Fruit fly (Drosophila melanogaster) whole organism, embryonic: ENCODE data around the gene Nab2.

ENCODE experiments used
- Atf3 ChIP-seq: fragments of 200-800 bp; sonication (Bioruptor generic); optimal IDR thresholded peaks from 3 replicates; lab custom pipeline; 2016; ENCODE audit warnings: missing biosample characterization, missing genetic modification characterization
- BtbVII ChIP-seq: fragments of 200-800 bp; sonication (Bioruptor generic); optimal IDR thresholded peaks from 3 replicates; lab custom pipeline; 2017; ENCODE audit warnings: missing biosample characterization, mild to moderate bottlenecking, missing genetic modification characterization
- Bteb2 ChIP-seq: fragments of 200-800 bp; sonication (Bioruptor generic); optimal IDR thresholded peaks from 2 replicates; lab custom pipeline; 2016; ENCODE audit warnings: missing biosample characterization, missing genetic modification characterization
- CG10209 ChIP-seq: fragments of 200-800 bp; sonication (Bioruptor generic); optimal IDR thresholded peaks from 3 replicates; lab custom pipeline; 2017; ENCODE audit warnings: missing biosample characterization, mild to moderate bottlenecking, missing genetic modification characterization, missing genetic modification reagents
- CG10959 ChIP-seq: fragments of 200-800 bp; sonication (Bioruptor generic); IDR thresholded peaks from 2 replicates; pipeline ENCODE4 v1.3.6; 2022; ENCODE audit warnings: missing biosample characterization, missing genetic modification characterization
- CG10979 ChIP-seq: fragments of 200-800 bp; sonication (Bioruptor generic); optimal IDR thresholded peaks from 2 replicates; lab custom pipeline; 2018; ENCODE audit warnings: missing biosample characterization, mild to moderate bottlenecking, missing genetic modification characterization, moderate library complexity
- CG11093 ChIP-seq: fragments of 200-800 bp; sonication (Bioruptor generic); IDR thresholded peaks from 3 replicates; pipeline ENCODE4 v1.3.6; 2022; ENCODE audit warnings: missing biosample characterization, missing genetic modification characterization
- CG11398 ChIP-seq: fragments of 200-800 bp; sonication (Bioruptor generic); optimal IDR thresholded peaks from 2 replicates; lab custom pipeline; 2016; ENCODE audit warnings: missing biosample characterization, missing genetic modification characterization
- CG11723 ChIP-seq: fragments of 200-800 bp; sonication (Bioruptor generic); optimal IDR thresholded peaks from 2 replicates; lab custom pipeline; 2017; ENCODE audit warnings: missing biosample characterization, mild to moderate bottlenecking, missing genetic modification characterization
- CG15269 ChIP-seq: fragments of 200-800 bp; sonication (Bioruptor generic); optimal IDR thresholded peaks from 2 replicates; lab custom pipeline; 2018; ENCODE audit warnings: missing biosample characterization, mild to moderate bottlenecking, missing genetic modification characterization, moderate library complexity
- CG16863 ChIP-seq: fragments of 200-800 bp; sonication (Bioruptor generic); optimal IDR thresholded peaks from 3 replicates; lab custom pipeline; 2016; ENCODE audit warnings: missing biosample characterization, missing genetic modification characterization
- CG18011 ChIP-seq: fragments of 200-800 bp; sonication (Bioruptor generic); optimal IDR thresholded peaks from 2 replicates; lab custom pipeline; 2017; ENCODE audit warnings: missing biosample characterization, missing genetic modification characterization, mild to moderate bottlenecking, moderate library complexity, missing genotype
- CG18764 ChIP-seq: fragments of 200-800 bp; sonication (Bioruptor generic); optimal IDR thresholded peaks from 3 replicates; lab custom pipeline; 2016; ENCODE audit warnings: missing biosample characterization, missing genetic modification characterization
- CG4282 ChIP-seq: fragments of 200-800 bp; sonication (Bioruptor generic); optimal IDR thresholded peaks from 2 replicates; lab custom pipeline; 2016; ENCODE audit warnings: missing biosample characterization, missing genetic modification characterization
- CG4404 ChIP-seq: fragments of 200-800 bp; sonication (Bioruptor generic); IDR thresholded peaks from 2 replicates; pipeline ENCODE4 v1.3.6; 2022; ENCODE audit warnings: missing biosample characterization, missing genetic modification characterization
- CG5180 ChIP-seq: fragments of 200-800 bp; sonication (Bioruptor generic); optimal IDR thresholded peaks from 3 replicates; lab custom pipeline; 2017; ENCODE audit warnings: missing biosample characterization, missing genetic modification characterization, mild to moderate bottlenecking, moderate library complexity, missing genetic modification reagents
- CG6813 ChIP-seq: fragments of 200-800 bp; sonication (Bioruptor generic); optimal IDR thresholded peaks from 2 replicates; lab custom pipeline; 2017; ENCODE audit warnings: missing biosample characterization, missing genetic modification characterization, mild to moderate bottlenecking, moderate library complexity, missing genetic modification reagents
- CG8290 ChIP-seq, 3 experiments: fragments of 200-800 bp; sonication (Bioruptor generic); optimal IDR thresholded peaks; 2 replicates each; lab custom pipeline; 2016 to 2019; ENCODE audit warnings: missing biosample characterization in 3 of 3, missing genetic modification characterization in 3 of 3, mild to moderate bottlenecking in 2 of 3, moderate library complexity in 1 of 3
- CG8388 ChIP-seq: fragments of 200-800 bp; sonication (Bioruptor generic); optimal IDR thresholded peaks from 2 replicates; lab custom pipeline; 2019; ENCODE audit warnings: missing biosample characterization, mild to moderate bottlenecking, missing genetic modification characterization, moderate library complexity
- Dbx ChIP-seq: fragments of 200-800 bp; sonication (Bioruptor generic); IDR thresholded peaks from 3 replicates; pipeline ENCODE4 v1.3.6; 2022; ENCODE audit warnings: missing biosample characterization, missing genetic modification characterization
- Doc2 ChIP-seq: fragments of 200-800 bp; sonication (Bioruptor generic); IDR thresholded peaks from 2 replicates; pipeline ENCODE4 v1.3.6; 2022; ENCODE audit warnings: missing biosample characterization, missing genetic modification characterization
- E2f1 ChIP-seq: fragments of 200-800 bp; sonication (Bioruptor generic); IDR thresholded peaks from 2 replicates; pipeline ENCODE4 v1.3.6; 2022; ENCODE audit warnings: missing biosample characterization, missing genetic modification characterization
- E2f2 ChIP-seq: fragments of 200-800 bp; sonication (Bioruptor generic); IDR thresholded peaks from 2 replicates; pipeline ENCODE4 v1.3.6; 2022; ENCODE audit warnings: missing biosample characterization, missing genetic modification characterization
- HHEX ChIP-seq: fragments of 200-800 bp; sonication (Bioruptor generic); optimal IDR thresholded peaks from 3 replicates; lab custom pipeline; 2017; ENCODE audit warnings: missing biosample characterization, mild to moderate bottlenecking, missing genetic modification characterization, missing genetic modification reagents
- Lhr ChIP-seq: fragments of 200-800 bp; sonication (Bioruptor generic); optimal IDR thresholded peaks from 3 replicates; lab custom pipeline; 2017; ENCODE audit warnings: mild to moderate bottlenecking, missing biosample characterization, missing genetic modification reagents, missing genetic modification characterization
- Lpt ChIP-seq: fragments of >200 bp; optimal IDR thresholded peaks from 2 replicates; lab custom pipeline; 2018; ENCODE audit warnings: missing biosample characterization, missing genetic modification characterization
- MESR4 ChIP-seq: fragments of 200-800 bp; sonication (Bioruptor generic); optimal IDR thresholded peaks from 2 replicates; lab custom pipeline; 2018; ENCODE audit warnings: missing biosample characterization, mild to moderate bottlenecking, missing genetic modification characterization, moderate library complexity
- Ravus ChIP-seq: fragments of 200-800 bp; sonication (Bioruptor generic); IDR thresholded peaks from 2 replicates; pipeline ENCODE4 v1.3.6; 2022; ENCODE audit warnings: missing biosample characterization, missing genetic modification characterization
- al ChIP-seq: fragments of 200-800 bp; sonication (Bioruptor generic); IDR thresholded peaks from 2 replicates; pipeline ENCODE4 v1.3.6; 2022; ENCODE audit warnings: missing biosample characterization, missing genetic modification characterization
- ara ChIP-seq: fragments of 200-800 bp; sonication (Bioruptor generic); IDR thresholded peaks from 2 replicates; pipeline ENCODE4 v1.3.6; 2022; ENCODE audit warnings: missing biosample characterization, missing genetic modification characterization
- bigmax ChIP-seq: fragments of 200-800 bp; sonication (Bioruptor generic); optimal IDR thresholded peaks from 2 replicates; lab custom pipeline; 2018; ENCODE audit warnings: missing biosample characterization, mild to moderate bottlenecking, missing genetic modification characterization
- bowl ChIP-seq: fragments of 200-800 bp; sonication (Bioruptor generic); IDR thresholded peaks from 2 replicates; pipeline ENCODE4 v1.3.6; 2022; ENCODE audit warnings: missing biosample characterization, missing genetic modification characterization
- chif ChIP-seq, 2 experiments: fragments of 200-800 bp; sonication (Bioruptor generic); optimal IDR thresholded peaks; 3 replicates each; lab custom pipeline; 2016; ENCODE audit warnings: missing biosample characterization in 2 of 2, missing genetic modification characterization in 2 of 2
- chinmo ChIP-seq: fragments of 200-800 bp; sonication (Bioruptor generic); IDR thresholded peaks from 4 replicates; pipeline ENCODE4 v1.3.6; 2022; ENCODE audit warnings: missing biosample characterization, missing genetic modification characterization; ENCODE audit not compliant: partially characterized antibody
- en ChIP-seq: fragments of 200-800 bp; sonication (Bioruptor generic); optimal IDR thresholded peaks from 2 replicates; lab custom pipeline; 2016; ENCODE audit warnings: missing biosample characterization, missing genetic modification characterization
- eyg ChIP-seq: fragments of 200-800 bp; sonication (Bioruptor generic); optimal IDR thresholded peaks from 3 replicates; lab custom pipeline; 2016; ENCODE audit warnings: missing biosample characterization, missing genetic modification characterization
- grau ChIP-seq: fragments of 200-800 bp; optimal IDR thresholded peaks from 3 replicates; lab custom pipeline; 2019; ENCODE audit warnings: missing biosample characterization, mild to moderate bottlenecking, missing genetic modification characterization, moderate library complexity
- grn ChIP-seq: fragments of 200-800 bp; sonication (Bioruptor generic); optimal IDR thresholded peaks from 3 replicates; lab custom pipeline; 2017; ENCODE audit warnings: missing biosample characterization, missing genetic modification characterization
- gsb ChIP-seq: fragments of 200-800 bp; sonication (Bioruptor generic); IDR thresholded peaks from 2 replicates; pipeline ENCODE4 v1.3.6; 2022; ENCODE audit warnings: missing biosample characterization, missing genetic modification characterization
- gt ChIP-seq: fragments of 200-800 bp; sonication (Bioruptor generic); IDR thresholded peaks from 2 replicates; pipeline ENCODE4 v1.3.6; 2022; ENCODE audit warnings: missing biosample characterization, missing genetic modification characterization
- ind ChIP-seq: fragments of 200-800 bp; sonication (Bioruptor generic); optimal IDR thresholded peaks from 3 replicates; lab custom pipeline; 2016; ENCODE audit warnings: missing biosample characterization, missing genetic modification characterization
- jigr1 ChIP-seq: fragments of 200-800 bp; sonication (Bioruptor generic); IDR thresholded peaks from 3 replicates; pipeline ENCODE4 v1.3.6; 2022; ENCODE audit warnings: missing biosample characterization, missing genetic modification characterization
- kah ChIP-seq: fragments of 200-800 bp; sonication (Bioruptor generic); optimal IDR thresholded peaks from 2 replicates; lab custom pipeline; 2018; ENCODE audit warnings: missing biosample characterization, mild to moderate bottlenecking, missing genetic modification characterization
- mam ChIP-seq: fragments of 200-800 bp; sonication (Bioruptor generic); optimal IDR thresholded peaks from 3 replicates; lab custom pipeline; 2016; ENCODE audit warnings: missing biosample characterization, missing genetic modification characterization
- shn ChIP-seq: fragments of 200-800 bp; sonication (Bioruptor generic); optimal IDR thresholded peaks from 3 replicates; lab custom pipeline; 2016; ENCODE audit warnings: missing biosample characterization, missing genetic modification characterization
- sqz ChIP-seq: fragments of 200-800 bp; sonication (Bioruptor generic); optimal IDR thresholded peaks from 3 replicates; lab custom pipeline; 2018; ENCODE audit warnings: missing biosample characterization, mild to moderate bottlenecking, missing genetic modification characterization
- tin ChIP-seq: fragments of 200-800 bp; sonication (Bioruptor generic); optimal IDR thresholded peaks from 3 replicates; lab custom pipeline; 2016; ENCODE audit warnings: missing biosample characterization, missing genetic modification characterization
- vnd ChIP-seq: fragments of 200-800 bp; sonication (Bioruptor generic); IDR thresholded peaks from 3 replicates; pipeline ENCODE4 v1.3.6; 2022; ENCODE audit warnings: missing biosample characterization, missing genetic modification characterization; ENCODE audit not compliant: partially characterized antibody
- wor ChIP-seq: fragments of 200-800 bp; sonication (Bioruptor generic); IDR thresholded peaks from 2 replicates; pipeline ENCODE4 v1.3.6; 2022; ENCODE audit warnings: missing biosample characterization, missing genetic modification characterization
- yki ChIP-seq: fragments of >200 bp; optimal IDR thresholded peaks from 3 replicates; lab custom pipeline; 2018

The Nab2 gene

DNA sequence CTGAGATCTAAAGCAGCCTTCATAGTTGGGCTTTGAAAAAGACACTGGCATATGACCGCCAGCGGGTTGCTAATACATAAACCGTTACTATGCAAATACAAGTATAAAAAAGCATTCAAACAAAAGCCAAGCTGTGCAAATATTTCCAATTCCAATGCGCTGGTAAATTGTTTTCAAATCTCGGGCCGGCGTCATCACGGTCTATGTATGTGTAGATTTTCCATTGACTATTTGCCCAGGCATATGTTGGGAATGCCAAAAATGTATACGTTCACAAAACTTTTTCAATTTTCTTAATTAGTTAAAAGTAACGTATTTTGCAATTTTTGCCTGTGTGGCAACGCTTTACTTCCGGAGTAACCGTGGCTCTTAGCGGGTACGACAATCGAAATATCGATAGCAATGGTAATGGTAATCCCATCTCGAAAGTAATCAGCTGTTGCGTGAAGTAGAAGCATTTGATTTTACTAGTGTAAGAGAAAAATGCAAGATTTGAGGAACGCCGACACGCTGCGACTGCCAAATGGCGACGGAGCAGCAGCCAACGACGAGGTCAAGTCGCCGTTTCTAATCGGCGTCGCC, 28.4 kb downstream of the Nab2 start, which contains the start of the genes CG34290 and Uck (continued):
- TF ChIP-seq CG10979 (peak; percentile 58), jigr1 (GFP tag; lab: Robert Waterston, UW) (no peak), chinmo (GFP tag; lab: Robert Waterston, UW) (peak; percentile 86; the same call in 3 of the 4 replicates), Ravus (GFP tag; lab: Robert Waterston, UW) (no peak), MESR4 (peak; percentile 77), CG10959 (GFP tag; lab: Robert Waterston, UW) (peak; percentile 30; the same call in 1 of the 2 replicates), Lhr (GFP tag; lab: Kevin White, UChicago) (peak; percentile 82), CG11398 (GFP tag; lab: Kevin White, UChicago) (peak; percentile 79), Doc2 (GFP tag; lab: Robert Waterston, UW) (no peak), yki (no peak), CG4282 (peak; percentile 65), al (GFP tag; lab: Robert Waterston, UW) (peak; percentile 39; the same call in 1 of the 2 replicates), CG11093 (GFP tag; lab: Robert Waterston, UW) (0 out of 3 replicates have a peak, but pooled peaks have one; percentile 22), CG15269 (tag; lab: Kevin White, UChicago) (peak; percentile 69), en (GFP tag; lab: Kevin White, UChicago) (peak; percentile 60), eyg (GFP tag; lab: Kevin White, UChicago) (peak; percentile 80), bigmax (GFP tag; lab: Kevin White, UChicago) (peak; percentile 64), Atf3 (peak; percentile 25), CG6813 (GFP tag; lab: Kevin White, UChicago) (peak; percentile 81), Lpt (GFP tag; lab: Kevin White, UChicago) (no peak), ind (GFP tag; lab: Kevin White, UChicago) (peak; percentile 51), gsb (GFP tag; lab: Robert Waterston, UW) (peak; percentile 61), mam (GFP tag; lab: Kevin White, UChicago) (peak; percentile 67), tin (GFP tag; lab: Kevin White, UChicago) (peak; percentile 54), CG16863 (GFP tag; lab: Kevin White, UChicago) (peak; percentile 65), CG11723 (GFP tag; lab: Kevin White, UChicago) (peak; percentile 76), CG18011 (peak; percentile 72), CG18764 (peak; percentile 54), chif (GFP tag; optimal IDR thresholded peaks at IDR 0.05; lab: Kevin White, UChicago) (peak; percentile 53 to 77), E2f1 (GFP tag; lab: Robert Waterston, UW) (peak; percentile 54), HHEX (GFP tag; lab: Kevin White, UChicago) (peak; percentile 82), ara (GFP tag; lab: Robert Waterston, UW) (peak; percentile 36; the same call in 1 of the 2 replicates), grn (peak; percentile 54), CG5180 (peak; percentile 60), sqz (GFP tag; lab: Kevin White, UChicago) (peak; percentile 43), E2f2 (GFP tag; lab: Robert Waterston, UW) (peak; percentile 74), CG8290 (GFP tag; optimal IDR thresholded peaks at IDR 0.05; lab: Kevin White, UChicago) (peak; percentile 42), CG8290 (tag; optimal IDR thresholded peaks at IDR 0.05; lab: Kevin White, UChicago) (peak; percentile 41 to 89), BtbVII (GFP tag; lab: Kevin White, UChicago) (peak; percentile 76), CG4404 (GFP tag; lab: Robert Waterston, UW) (no peak), bowl (GFP tag; lab: Robert Waterston, UW) (no peak), Dbx (peak; percentile 70), CG10209 (GFP tag; lab: Kevin White, UChicago) (peak; percentile 79), gt (GFP tag; lab: Robert Waterston, UW) (no peak), Bteb2 (GFP tag; lab: Kevin White, UChicago) (peak; percentile 82), CG8388 (GFP tag; lab: Kevin White, UChicago) (peak; percentile 38), shn (peak; percentile 68), grau (tag; lab: Kevin White, UChicago) (peak; percentile 71), wor (GFP tag; lab: Robert Waterston, UW) (no peak), kah (peak; percentile 57), vnd (GFP tag; lab: Robert Waterston, UW) (peak; percentile 54; the same call in 1 of the 3 replicates)
